Worm (Caenorhabditis elegans) whole organism, L4 larva: ENCODE data around the gene ttr-16.

Experiments used
- ZK546.5 ChIP-seq, 2 experiments: sonication (generic microtip); optimal IDR thresholded peaks; 2 replicates each; lab custom pipeline; 2017; ENCODE audit warnings: missing biosample characterization in 2 of 2, missing genetic modification characterization in 2 of 2
- ama-1 ChIP-seq: fragments of 150-350 bp; optimal IDR thresholded peaks from 2 replicates; lab custom pipeline; 2014; ENCODE audit warnings: inconsistent platforms, mixed read lengths
- jun-1 ChIP-seq: fragments of 150-350 bp; optimal IDR thresholded peaks from 2 replicates; lab custom pipeline; 2014; ENCODE audit warnings: missing biosample characterization, missing genetic modification reagents, missing genetic modification characterization
- lin-15B ChIP-seq: fragments of 150-350 bp; sonication (generic microtip); optimal IDR thresholded peaks from 3 replicates; lab custom pipeline; 2014; ENCODE audit warnings: missing biosample characterization, missing genetic modification characterization
- tra-1 ChIP-seq: fragments of 200-800 bp; sonication (Bioruptor generic); IDR thresholded peaks from 2 replicates; pipeline ENCODE4 v1.3.6; 2022; ENCODE audit warnings: missing genetic modification reagents, missing genetic modification characterization, missing compliant biosample characterization

DNA sequence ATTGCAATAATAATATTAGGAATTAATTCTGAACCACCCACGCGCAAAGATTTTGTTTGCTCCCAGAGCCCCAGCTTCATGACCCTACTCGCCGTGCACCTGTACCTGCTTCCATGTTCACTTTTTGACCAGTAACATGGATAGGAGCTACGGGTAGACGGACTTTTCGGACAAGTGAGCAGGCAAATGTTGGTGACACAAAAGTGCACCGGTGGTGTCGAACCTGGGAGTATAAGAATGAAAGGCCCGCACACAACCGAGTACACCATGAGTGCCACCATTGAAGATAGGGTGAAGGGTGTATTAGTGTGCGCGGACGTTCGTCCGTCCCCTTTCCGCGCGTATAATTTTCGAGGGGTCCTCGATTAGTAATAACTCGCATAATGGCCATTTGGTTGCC, 38.0 kb downstream of the ttr-16 start:
- no peak for TF ChIP-seq ama-1
- TF ChIP-seq jun-1 (tag; lab: Kevin White, UChicago) = no peak
- peak; percentile 76 for TF ChIP-seq tra-1 (GFP tag; lab: Robert Waterston, UW)
- no peak for TF ChIP-seq lin-15B (tag; lab: Kevin White, UChicago)
- no peak for TF ChIP-seq ZK546.5 (tag; optimal IDR thresholded peaks at IDR 0.05; lab: Kevin White, UChicago)
